Worm (Caenorhabditis elegans): ENCODE measurements around the gene M05D6.3.
A peak's percentile ranks its signal among the peaks of the same experiment; 100 is the strongest.

The M05D6.3 gene

ce11 chrII:8525133-8525736 lies 49.7 kb downstream of the M05D6.3 start, which contains the start of the genes prp-9 and mrps-18B (continued):
- TF ChIP-seq unc-130 (GFP tag; optimal IDR thresholded peaks at IDR 0.05): no peak
- TF ChIP-seq ztf-6 (GFP tag; IDR thresholded peaks at IDR 0.05): no peak
- no peak for TF ChIP-seq madf-10 (tag; optimal IDR thresholded peaks at IDR 0.05)
- TF ChIP-seq mcd-1 (GFP tag; IDR thresholded peaks at IDR 0.05): 0 out of 2 replicates have a peak, but pooled peaks have one; percentile 16
- TF ChIP-seq lin-54 (GFP tag; optimal IDR thresholded peaks at IDR 0.05): peak; percentile 21
- no peak for TF ChIP-seq Y79H2A.3 (GFP tag; conservative IDR thresholded peaks at IDR 0.05)
- TF ChIP-seq lsl-1 (GFP tag; optimal IDR thresholded peaks at IDR 0.05): peak; percentile 34
